Worm (Caenorhabditis elegans) whole organism, L4/young adult: Measurements from ENCODE around the gene F20B6.10.
"Not testable (repeated sequence)": the region's sequence is repeated elsewhere in the genome, so short reads cannot be mapped to it uniquely, and the experiment has no call there.

Source experiments
- W03F9.2 ChIP-seq: fragments of 150-350 bp; optimal IDR thresholded peaks from 2 replicates; lab custom pipeline; 2014; ENCODE audit warnings: missing biosample characterization, missing genetic modification characterization
- dao-5 ChIP-seq: sonication (generic microtip); optimal IDR thresholded peaks from 2 replicates; lab custom pipeline; 2016; ENCODE audit warnings: missing genotype, missing genetic modification characterization, moderate library complexity, missing compliant biosample characterization
- him-1 ChIP-seq: sonication (generic microtip); optimal IDR thresholded peaks from 2 replicates; lab custom pipeline; 2016; ENCODE audit warnings: missing genotype, missing genetic modification reagents, missing genetic modification characterization, missing compliant biosample characterization

F20B6.10 gene

DNA sequence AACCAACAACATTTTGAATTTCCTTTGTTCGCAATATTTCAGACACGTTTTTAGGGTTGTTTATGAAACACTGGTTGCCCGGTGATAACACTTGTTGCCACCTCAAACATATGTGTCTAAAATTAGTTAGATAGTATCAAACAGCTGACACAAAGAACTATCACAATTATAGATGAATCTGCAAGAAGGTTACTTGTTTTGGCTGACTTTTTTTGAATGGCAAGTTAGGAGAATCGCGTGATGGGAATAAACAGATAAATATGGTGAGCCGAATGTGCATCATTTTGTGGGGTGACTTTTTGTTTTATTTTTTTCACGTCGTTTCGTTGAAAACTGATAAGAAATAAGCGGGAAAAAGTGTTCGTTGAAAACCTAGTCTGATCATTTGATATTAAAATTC is 28.1 kb upstream of the F20B6.10 start:
- TF ChIP-seq dao-5 (tag; lab: Kevin White, UChicago), result no peak
- TF ChIP-seq W03F9.2, result peak; percentile 3

DNA sequence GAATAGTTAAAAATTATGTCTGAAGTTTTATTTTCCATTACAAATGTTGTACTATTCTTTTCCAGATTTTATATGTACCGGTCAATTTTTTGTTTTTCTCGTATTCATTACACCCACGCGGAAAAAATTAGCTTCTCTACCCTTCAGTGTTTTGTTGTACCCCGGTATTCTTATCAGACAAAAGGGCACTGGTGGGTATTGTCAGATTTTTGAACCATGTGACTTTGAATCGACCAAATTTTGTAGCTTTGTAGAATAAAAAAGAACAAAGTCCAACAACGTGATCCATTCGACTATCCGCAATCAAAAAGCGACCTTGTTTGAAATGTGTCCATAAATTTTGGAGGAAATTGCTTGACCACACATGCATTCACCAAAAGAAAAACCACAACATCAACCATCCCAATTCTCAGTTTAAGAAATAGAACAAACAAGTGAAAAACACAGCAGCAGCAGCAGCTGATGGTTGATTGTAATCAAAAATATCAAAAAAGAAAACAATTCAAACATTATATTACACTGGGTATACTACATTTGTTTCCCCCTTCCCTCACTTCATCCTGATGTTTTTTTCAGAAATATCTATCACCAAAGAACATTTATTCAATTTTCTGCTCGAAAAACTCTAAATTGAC is 27.6 kb upstream of the F20B6.10 start:
- TF ChIP-seq dao-5 (tag; lab: Kevin White, UChicago) (no peak), him-1 (tag; lab: Kevin White, UChicago) (no peak), W03F9.2 (no peak)

ce11 chrX:4238971-4239370 is 22.0 kb upstream of the F20B6.10 start:
- TF ChIP-seq dao-5 (tag; lab: Kevin White, UChicago), result no peak
- no peak for TF ChIP-seq W03F9.2
- no peak for TF ChIP-seq him-1 (tag; lab: Kevin White, UChicago)

- TF ChIP-seq W03F9.2 (no peak), dao-5 (tag; lab: Kevin White, UChicago) (no peak), him-1 (tag; lab: Kevin White, UChicago) (no peak)
Measured at ce11 chrX:4235752-4236151, 18.8 kb upstream of the F20B6.10 start, which contains the start of gene rab-37. TSS of gene rab-37 (minus strand) at chrX:4235852.

ce11 chrX:4222779-4223387 is 5.9 kb upstream of the F20B6.10 start:
- TF ChIP-seq him-1 (tag; lab: Kevin White, UChicago) (peak; percentile 93), dao-5 (tag; lab: Kevin White, UChicago) (peak; percentile 65), W03F9.2 (no peak)

DNA sequence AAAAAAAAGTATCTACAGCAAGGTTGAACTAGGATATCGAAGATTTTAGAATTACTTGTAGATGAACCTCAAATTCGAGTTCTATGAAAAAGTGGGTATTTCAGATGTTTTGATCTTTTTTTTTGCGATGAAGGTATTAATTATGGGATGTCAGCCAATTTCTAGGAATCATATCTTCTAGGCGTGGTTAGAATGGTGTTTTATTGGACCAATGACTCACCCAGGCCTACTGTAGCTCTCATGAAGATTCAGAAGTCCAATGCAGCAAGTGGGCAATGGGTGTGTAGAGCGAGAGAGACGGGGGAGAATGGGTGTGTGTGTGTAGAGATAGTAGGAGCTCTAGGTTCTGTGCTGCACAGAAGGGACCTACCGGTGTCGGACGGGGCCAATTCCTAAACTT is 5.2 kb upstream of the F20B6.10 start:
- TF ChIP-seq him-1 (tag; lab: Kevin White, UChicago) (no peak), dao-5 (tag; lab: Kevin White, UChicago) (no peak)

- TF ChIP-seq W03F9.2 (no peak), dao-5 (tag; lab: Kevin White, UChicago) (no peak), him-1 (tag; lab: Kevin White, UChicago) (no peak)
Measured at ce11 chrX:4219487-4219886, 2.5 kb upstream of the F20B6.10 start.

ce11 chrX:4218174-4218573 is 1.2 kb upstream of the F20B6.10 start, which contains the start of gene W01H2.2:
TSS of gene W01H2.2 (minus strand) at chrX:4218458.
- TF ChIP-seq dao-5 (tag; lab: Kevin White, UChicago) (no peak), W03F9.2 (no peak), him-1 (tag; lab: Kevin White, UChicago) (no peak)

DNA sequence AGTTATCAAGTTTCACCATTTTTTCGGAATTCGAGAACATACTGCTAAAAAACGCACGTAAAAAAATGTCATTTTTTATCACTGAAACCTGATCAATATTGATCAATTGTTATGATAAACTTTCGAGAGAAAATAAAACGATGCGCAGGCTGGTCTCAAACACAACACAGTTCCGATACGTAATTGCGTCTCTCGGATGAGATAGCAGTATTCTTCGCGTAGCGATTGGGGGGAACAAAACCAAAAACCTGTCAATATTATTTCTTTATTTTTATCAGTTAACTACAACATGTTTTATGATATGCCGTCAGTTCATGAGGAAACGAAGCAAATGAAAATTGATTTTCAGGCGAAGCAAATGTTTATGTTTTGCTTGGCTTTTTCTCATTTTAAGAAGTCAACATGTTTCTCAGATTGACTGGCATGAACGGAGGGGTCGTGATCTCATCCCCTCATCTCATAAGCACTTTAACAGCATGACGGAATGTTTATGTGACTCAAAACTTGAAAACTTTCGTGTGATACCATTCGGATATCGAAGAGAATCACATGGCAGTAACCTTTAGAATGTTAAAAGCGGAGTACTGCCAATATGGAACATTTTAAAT is 1.4 kb downstream of the F20B6.10 start:
- TF ChIP-seq W03F9.2, result no peak
- TF ChIP-seq dao-5 (tag; lab: Kevin White, UChicago), result no peak

- peak; percentile 1 for TF ChIP-seq him-1 (tag; lab: Kevin White, UChicago)
- no peak for TF ChIP-seq dao-5 (tag; lab: Kevin White, UChicago)
Measured at ce11 chrX:4214643-4215042, 2.4 kb downstream of the F20B6.10 start.

ce11 chrX:4209131-4209530 is 7.9 kb downstream of the F20B6.10 start:
- TF ChIP-seq him-1 (tag; lab: Kevin White, UChicago), result peak; percentile 100
- peak; percentile 98 for TF ChIP-seq W03F9.2
- TF ChIP-seq dao-5 (tag; lab: Kevin White, UChicago), result peak; percentile 90

DNA sequence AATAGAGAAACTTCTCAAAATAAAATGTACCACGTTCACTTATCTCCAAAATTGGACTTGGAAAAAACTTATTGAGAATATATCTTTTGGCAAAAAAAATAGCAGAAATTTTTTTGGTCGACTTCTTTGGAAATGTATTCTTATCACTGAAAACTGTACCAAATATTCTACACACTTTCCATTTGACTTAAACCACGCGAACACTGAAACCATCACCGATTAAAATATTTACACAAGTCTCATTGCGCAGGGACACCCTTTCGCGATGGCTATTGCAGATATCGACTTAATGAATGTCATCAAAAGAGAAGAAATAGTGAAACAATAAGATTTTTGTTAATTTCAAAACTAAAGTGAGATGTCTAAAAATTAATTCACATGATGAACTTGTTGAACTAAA is 8.5 kb downstream of the F20B6.10 start:
- TF ChIP-seq him-1 (tag; lab: Kevin White, UChicago), result no peak
- TF ChIP-seq W03F9.2, result peak; percentile 23

ce11 chrX:4207385-4207784 is 9.6 kb downstream of the F20B6.10 start, which contains the start of gene F20B6.9:
TSS of gene F20B6.9 (minus strand) at chrX:4207485.
- not testable (repeated sequence) for TF ChIP-seq W03F9.2; dao-5 (tag; lab: Kevin White, UChicago); him-1 (tag; lab: Kevin White, UChicago)

- TF ChIP-seq him-1 (tag; lab: Kevin White, UChicago); W03F9.2; dao-5 (tag; lab: Kevin White, UChicago): not testable (repeated sequence)
Measured at ce11 chrX:4202114-4202513, 14.9 kb downstream of the F20B6.10 start, which contains the start of gene F20B6.6. TSS of gene F20B6.6 (minus strand) at chrX:4202214.
